Fruit fly (Drosophila melanogaster) whole organism, embryonic: ENCODE data around the gene CG31219.

Experiments used
- Aef1 ChIP-seq: fragments of 200-800 bp; sonication (Bioruptor generic); IDR thresholded peaks from 3 replicates; pipeline ENCODE4 v1.3.6; 2022; ENCODE audit warnings: missing biosample characterization, missing genetic modification characterization
- CG10979 ChIP-seq: fragments of 200-800 bp; sonication (Bioruptor generic); optimal IDR thresholded peaks from 2 replicates; lab custom pipeline; 2018; ENCODE audit warnings: missing biosample characterization, mild to moderate bottlenecking, missing genetic modification characterization, moderate library complexity
- CG14441 ChIP-seq: fragments of 200-800 bp; sonication (Bioruptor generic); IDR thresholded peaks from 2 replicates; pipeline ENCODE4 v1.3.6; 2022; ENCODE audit warnings: missing biosample characterization, missing genetic modification characterization
- CG15479 ChIP-seq: fragments of 200-800 bp; sonication (Bioruptor generic); optimal IDR thresholded peaks from 3 replicates; lab custom pipeline; 2019; ENCODE audit warnings: missing biosample characterization, mild to moderate bottlenecking, missing genetic modification characterization, moderate library complexity
- CG16779 ChIP-seq: fragments of 200-800 bp; sonication (Bioruptor generic); IDR thresholded peaks from 2 replicates; pipeline ENCODE4 v1.3.6; 2022; ENCODE audit warnings: missing biosample characterization, missing genetic modification characterization
- CG17359 ChIP-seq: fragments of 200-800 bp; sonication (Bioruptor generic); optimal IDR thresholded peaks from 3 replicates; lab custom pipeline; 2018; ENCODE audit warnings: missing biosample characterization, mild to moderate bottlenecking, missing genetic modification characterization, moderate library complexity
- CG17568 ChIP-seq: fragments of 200-800 bp; sonication (Bioruptor generic); optimal IDR thresholded peaks from 2 replicates; lab custom pipeline; 2018; ENCODE audit warnings: missing biosample characterization, mild to moderate bottlenecking, missing genetic modification characterization, moderate library complexity
- CG17912 ChIP-seq: fragments of 200-800 bp; sonication (Bioruptor generic); optimal IDR thresholded peaks from 2 replicates; lab custom pipeline; 2018; ENCODE audit warnings: missing biosample characterization, mild to moderate bottlenecking, missing genetic modification characterization
- CG18011 ChIP-seq: fragments of 200-800 bp; sonication (Bioruptor generic); optimal IDR thresholded peaks from 2 replicates; lab custom pipeline; 2017; ENCODE audit warnings: missing biosample characterization, missing genetic modification characterization, mild to moderate bottlenecking, moderate library complexity, missing genotype
- CG1832 ChIP-seq: fragments of 200-800 bp; sonication (Bioruptor generic); optimal IDR thresholded peaks from 2 replicates; lab custom pipeline; 2017; ENCODE audit warnings: missing biosample characterization, mild to moderate bottlenecking, missing genetic modification characterization, inconsistent platforms
- CG2129 ChIP-seq: fragments of 200-800 bp; sonication (Bioruptor generic); IDR thresholded peaks from 2 replicates; pipeline ENCODE4 v1.3.6; 2022; ENCODE audit warnings: missing biosample characterization, missing genetic modification characterization; ENCODE audit not compliant: partially characterized antibody
- CG2199 ChIP-seq: fragments of 200-800 bp; sonication (Bioruptor generic); IDR thresholded peaks from 3 replicates; pipeline ENCODE4 v1.3.6; 2022; ENCODE audit warnings: missing biosample characterization, missing genetic modification characterization
- CG2202 ChIP-seq: fragments of 200-800 bp; sonication (Bioruptor generic); optimal IDR thresholded peaks from 2 replicates; lab custom pipeline; 2018; ENCODE audit warnings: missing biosample characterization, mild to moderate bottlenecking, missing genetic modification characterization
- CG31365 ChIP-seq: fragments of 200-800 bp; sonication (Bioruptor generic); optimal IDR thresholded peaks from 2 replicates; lab custom pipeline; 2018; ENCODE audit warnings: missing biosample characterization, mild to moderate bottlenecking, missing genetic modification characterization
- CG31388 ChIP-seq: fragments of 200-800 bp; sonication (Bioruptor generic); optimal IDR thresholded peaks from 2 replicates; lab custom pipeline; 2016; ENCODE audit warnings: missing biosample characterization, missing genetic modification characterization
- CG3163 ChIP-seq: fragments of 200-800 bp; sonication (Bioruptor generic); optimal IDR thresholded peaks from 3 replicates; lab custom pipeline; 2016; ENCODE audit warnings: missing biosample characterization, missing genetic modification characterization
- CG32532 ChIP-seq: fragments of 200-800 bp; sonication (Bioruptor generic); IDR thresholded peaks from 2 replicates; pipeline ENCODE4 v1.3.6; 2022; ENCODE audit warnings: missing biosample characterization, missing genetic modification characterization
- CG32767 ChIP-seq: fragments of 200-800 bp; sonication (Bioruptor generic); IDR thresholded peaks from 2 replicates; pipeline ENCODE4 v1.3.6; 2022; ENCODE audit warnings: missing biosample characterization, missing genetic modification characterization
- CG32772 ChIP-seq: fragments of 200-800 bp; sonication (Bioruptor generic); IDR thresholded peaks from 2 replicates; pipeline ENCODE4 v1.3.6; 2022; ENCODE audit warnings: missing biosample characterization, missing genetic modification characterization
- CG33213 ChIP-seq: fragments of 200-800 bp; sonication (Bioruptor generic); optimal IDR thresholded peaks from 3 replicates; lab custom pipeline; 2016; ENCODE audit warnings: missing biosample characterization, missing genetic modification characterization
- CG3847 ChIP-seq: fragments of 200-800 bp; sonication (Bioruptor generic); IDR thresholded peaks from 2 replicates; pipeline ENCODE4 v1.3.6; 2022; ENCODE audit warnings: missing biosample characterization, missing genetic modification characterization
- CG4707 ChIP-seq: fragments of 200-800 bp; sonication (Bioruptor generic); optimal IDR thresholded peaks from 2 replicates; lab custom pipeline; 2018; ENCODE audit warnings: missing biosample characterization, mild to moderate bottlenecking, missing genetic modification characterization, moderate library complexity
- CG6791 ChIP-seq: fragments of 200-800 bp; sonication (Bioruptor generic); IDR thresholded peaks from 3 replicates; pipeline ENCODE4 v1.3.6; 2022; ENCODE audit warnings: missing biosample characterization, missing genetic modification characterization; ENCODE audit not compliant: partially characterized antibody
- CG9797 ChIP-seq: fragments of 200-800 bp; sonication (Bioruptor generic); optimal IDR thresholded peaks from 3 replicates; lab custom pipeline; 2018; ENCODE audit warnings: missing biosample characterization, mild to moderate bottlenecking, missing genetic modification characterization
- Dref ChIP-seq: fragments of 200-800 bp; sonication (Bioruptor generic); IDR thresholded peaks from 2 replicates; pipeline ENCODE4 v1.3.6; 2022; ENCODE audit warnings: missing biosample characterization, missing genetic modification characterization
- Gug ChIP-seq: fragments of 200-800 bp; sonication (Bioruptor generic); IDR thresholded peaks from 4 replicates; pipeline ENCODE4 v1.3.6; 2022; ENCODE audit warnings: missing biosample characterization, missing genetic modification characterization
- HLHmδ ChIP-seq: fragments of 200-800 bp; sonication (Bioruptor generic); optimal IDR thresholded peaks from 2 replicates; lab custom pipeline; 2018; ENCODE audit warnings: missing biosample characterization, mild to moderate bottlenecking, missing genetic modification characterization, moderate library complexity
- Hr3 ChIP-seq: fragments of 200-800 bp; sonication (Bioruptor generic); optimal IDR thresholded peaks from 3 replicates; lab custom pipeline; 2016; ENCODE audit warnings: missing biosample characterization, missing genetic modification characterization
- Jarid2 ChIP-seq: fragments of 200-800 bp; sonication (Bioruptor generic); optimal IDR thresholded peaks from 3 replicates; lab custom pipeline; 2017; ENCODE audit warnings: mild to moderate bottlenecking, missing biosample characterization, missing genetic modification reagents, missing genetic modification characterization
- MESR4 ChIP-seq: fragments of 200-800 bp; sonication (Bioruptor generic); optimal IDR thresholded peaks from 2 replicates; lab custom pipeline; 2018; ENCODE audit warnings: missing biosample characterization, mild to moderate bottlenecking, missing genetic modification characterization, moderate library complexity
- PHDP ChIP-seq: fragments of 200-800 bp; sonication (Bioruptor generic); optimal IDR thresholded peaks from 3 replicates; lab custom pipeline; 2018; ENCODE audit warnings: missing biosample characterization, mild to moderate bottlenecking, missing genetic modification characterization, moderate library complexity
- Ptx1 ChIP-seq: fragments of 200-800 bp; sonication (Bioruptor generic); IDR thresholded peaks from 2 replicates; pipeline ENCODE4 v1.3.6; 2022; ENCODE audit warnings: missing biosample characterization, missing genetic modification characterization
- Rx ChIP-seq: fragments of 200-800 bp; sonication (Bioruptor generic); IDR thresholded peaks from 2 replicates; pipeline ENCODE4 v1.3.6; 2022; ENCODE audit warnings: missing biosample characterization, missing genetic modification characterization
- Scr ChIP-seq: fragments of 200-800 bp; sonication (Bioruptor generic); IDR thresholded peaks from 2 replicates; pipeline ENCODE4 v1.3.6; 2022; ENCODE audit warnings: missing biosample characterization, missing genetic modification characterization; ENCODE audit not compliant: partially characterized antibody
- Sin3A ChIP-seq: fragments of >200 bp; optimal IDR thresholded peaks from 2 replicates; lab custom pipeline; 2018
- Sox102F ChIP-seq: fragments of 200-800 bp; sonication (Bioruptor generic); optimal IDR thresholded peaks from 2 replicates; lab custom pipeline; 2018; ENCODE audit warnings: missing biosample characterization, mild to moderate bottlenecking, missing genetic modification characterization, moderate library complexity
- ap ChIP-seq: fragments of 200-800 bp; sonication (Bioruptor generic); IDR thresholded peaks from 2 replicates; pipeline ENCODE4 v1.3.6; 2022; ENCODE audit warnings: missing biosample characterization, missing genetic modification characterization
- ash1 ChIP-seq: fragments of 200-800 bp; sonication (Bioruptor generic); optimal IDR thresholded peaks from 2 replicates; lab custom pipeline; 2018; ENCODE audit warnings: missing biosample characterization, mild to moderate bottlenecking, missing genetic modification characterization
- bigmax ChIP-seq: fragments of 200-800 bp; sonication (Bioruptor generic); optimal IDR thresholded peaks from 2 replicates; lab custom pipeline; 2018; ENCODE audit warnings: missing biosample characterization, mild to moderate bottlenecking, missing genetic modification characterization
- da ChIP-seq: fragments of 200-800 bp; sonication (Bioruptor generic); optimal IDR thresholded peaks from 2 replicates; lab custom pipeline; 2016; ENCODE audit warnings: missing biosample characterization, missing genetic modification characterization
- en ChIP-seq: fragments of 200-800 bp; sonication (Bioruptor generic); optimal IDR thresholded peaks from 2 replicates; lab custom pipeline; 2016; ENCODE audit warnings: missing biosample characterization, missing genetic modification characterization
- esg ChIP-seq: fragments of 200-800 bp; sonication (Bioruptor generic); conservative IDR thresholded peaks from 2 replicates; pipeline ENCODE4 v1.3.6; 2022; ENCODE audit warnings: missing biosample characterization, missing genetic modification characterization
- fd102C ChIP-seq: fragments of 200-800 bp; sonication (Bioruptor generic); optimal IDR thresholded peaks from 2 replicates; lab custom pipeline; 2018; ENCODE audit warnings: missing biosample characterization, mild to moderate bottlenecking, missing genetic modification characterization, moderate library complexity
- h ChIP-seq: fragments of >200 bp; optimal IDR thresholded peaks from 2 replicates; lab custom pipeline; 2017
- ken ChIP-seq: fragments of 200-800 bp; sonication (Bioruptor generic); IDR thresholded peaks from 3 replicates; pipeline ENCODE4 v1.3.6; 2022; ENCODE audit warnings: missing biosample characterization, missing genetic modification characterization
- lbe ChIP-seq: fragments of 200-800 bp; sonication (Bioruptor generic); optimal IDR thresholded peaks from 2 replicates; lab custom pipeline; 2016; ENCODE audit warnings: missing biosample characterization, mild to moderate bottlenecking, missing genetic modification characterization
- psq ChIP-seq: fragments of 200-800 bp; sonication (Bioruptor generic); optimal IDR thresholded peaks from 2 replicates; lab custom pipeline; 2017; ENCODE audit warnings: missing biosample characterization, missing genetic modification characterization
- run ChIP-seq: fragments of 200-800 bp; sonication (Bioruptor generic); optimal IDR thresholded peaks from 3 replicates; lab custom pipeline; 2018; ENCODE audit warnings: missing biosample characterization, mild to moderate bottlenecking, missing genetic modification characterization
- scrt ChIP-seq: fragments of 200-800 bp; sonication (Bioruptor generic); optimal IDR thresholded peaks from 2 replicates; lab custom pipeline; 2018; ENCODE audit warnings: missing biosample characterization, mild to moderate bottlenecking, missing genetic modification characterization, moderate library complexity
- usp ChIP-seq: fragments of >200 bp; optimal IDR thresholded peaks from 2 replicates; lab custom pipeline; 2017; ENCODE audit warnings: missing biosample characterization, missing genetic modification characterization

The CG31219 gene

dm6 chr3R:19671223-19671991, 20.6 kb downstream of the CG31219 start, which contains the start of gene Naam:
Gene Naam (plus strand): TSS chr3R:19671450.
- TF ChIP-seq CG2202 (tag; lab: Kevin White, UChicago) (no peak), CG6791 (GFP tag; lab: Robert Waterston, UW) (no peak), ash1 (GFP tag; lab: Kevin White, UChicago) (no peak), psq (GFP tag; lab: Kevin White, UChicago) (peak; percentile 44), CG2199 (GFP tag; lab: Robert Waterston, UW) (no peak), Ptx1 (GFP tag; lab: Robert Waterston, UW) (peak; percentile 64), Dref (GFP tag; lab: Robert Waterston, UW) (no peak), CG32767 (GFP tag; lab: Robert Waterston, UW) (peak; percentile 70), Sin3A (lab: Kevin White, UChicago) (no peak), fd102C (GFP tag; lab: Kevin White, UChicago) (no peak), ken (GFP tag; lab: Robert Waterston, UW) (0 out of 3 replicates have a peak, but pooled peaks have one; percentile 49), usp (GFP tag; lab: Kevin White, UChicago) (no peak), Scr (GFP tag; lab: Robert Waterston, UW) (no peak; the same call in 1 of the 2 replicates), CG31365 (tag; lab: Kevin White, UChicago) (peak; percentile 26), scrt (peak; percentile 80), h (lab: Kevin White, UChicago) (no peak), Aef1 (GFP tag; lab: Robert Waterston, UW) (peak; percentile 56), CG31388 (GFP tag; lab: Kevin White, UChicago) (no peak), Rx (GFP tag; lab: Robert Waterston, UW) (peak; percentile 58; the same call in 1 of the 2 replicates), CG33213 (GFP tag; lab: Kevin White, UChicago) (peak; percentile 46), run (tag; lab: Kevin White, UChicago) (peak; percentile 34), lbe (GFP tag; lab: Kevin White, UChicago) (peak; percentile 35), da (GFP tag; lab: Kevin White, UChicago) (peak; percentile 41), CG14441 (peak; percentile 67), CG1832 (no peak), CG17912 (GFP tag; lab: Kevin White, UChicago) (no peak), ap (GFP tag; lab: Robert Waterston, UW) (peak; percentile 71), CG4707 (GFP tag; lab: Kevin White, UChicago) (peak; percentile 35), Sox102F (GFP tag; lab: Kevin White, UChicago) (peak; percentile 77), Jarid2 (no peak), Hr3 (peak; percentile 51), en (GFP tag; lab: Kevin White, UChicago) (peak; percentile 66), CG3847 (GFP tag; lab: Robert Waterston, UW) (peak; percentile 67), CG9797 (no peak), CG17568 (GFP tag; lab: Kevin White, UChicago) (peak; percentile 41), CG18011 (GFP tag; lab: Kevin White, UChicago) (peak; percentile 77), esg (GFP tag; lab: Robert Waterston, UW) (0 out of 2 replicates have a peak, but pooled peaks have one; percentile 15), CG32772 (GFP tag; lab: Robert Waterston, UW) (no peak), bigmax (GFP tag; lab: Kevin White, UChicago) (no peak), MESR4 (GFP tag; lab: Kevin White, UChicago) (peak; percentile 19), HLHmδ (GFP tag; lab: Kevin White, UChicago) (no peak), CG17359 (tag; lab: Kevin White, UChicago) (peak; percentile 79), Gug (peak; percentile 52; the same call in 2 of the 4 replicates), PHDP (tag; lab: Kevin White, UChicago) (peak; percentile 89), CG32532 (GFP tag; lab: Robert Waterston, UW) (peak; percentile 88), CG2129 (no peak), CG16779 (GFP tag; lab: Robert Waterston, UW) (peak; percentile 89), CG15479 (GFP tag; lab: Kevin White, UChicago) (no peak), CG3163 (peak; percentile 88), CG10979 (tag; lab: Kevin White, UChicago) (no peak)
